Fruit fly (Drosophila melanogaster) whole organism, adult: ENCODE data around the gene plh.

Experiments
- CG11617 ChIP-seq: fragments of 200-800 bp; sonication (Bioruptor generic); optimal IDR thresholded peaks from 2 replicates; lab custom pipeline; 2017; ENCODE audit warnings: mild to moderate bottlenecking, missing biosample characterization, missing genetic modification reagents, missing genetic modification characterization
- CG12768 ChIP-seq: fragments of 200-800 bp; sonication (Bioruptor generic); optimal IDR thresholded peaks from 2 replicates; lab custom pipeline; 2017; ENCODE audit warnings: missing biosample characterization, missing genetic modification characterization, mild to moderate bottlenecking, moderate library complexity, missing genetic modification reagents
- CG33017 ChIP-seq: fragments of 200-800 bp; sonication (Bioruptor generic); optimal IDR thresholded peaks from 2 replicates; lab custom pipeline; 2018; ENCODE audit warnings: missing biosample characterization, mild to moderate bottlenecking, missing genetic modification characterization, moderate library complexity
- CG5204 ChIP-seq: fragments of 200-800 bp; sonication (Bioruptor generic); optimal IDR thresholded peaks from 2 replicates; lab custom pipeline; 2016; ENCODE audit warnings: missing biosample characterization, missing genetic modification characterization
- Crg-1 ChIP-seq: fragments of 200-800 bp; sonication (Bioruptor generic); optimal IDR thresholded peaks from 2 replicates; lab custom pipeline; 2016; ENCODE audit warnings: missing biosample characterization, missing genetic modification characterization
- bab1 ChIP-seq: fragments of 200-800 bp; sonication (Bioruptor generic); optimal IDR thresholded peaks from 3 replicates; lab custom pipeline; 2019; ENCODE audit warnings: missing biosample characterization, mild to moderate bottlenecking, missing genetic modification characterization, moderate library complexity
- cic ChIP-seq: fragments of 200-800 bp; sonication (Bioruptor generic); optimal IDR thresholded peaks from 2 replicates; lab custom pipeline; 2017; ENCODE audit warnings: missing biosample characterization, mild to moderate bottlenecking, missing genetic modification characterization, moderate library complexity
- toe ChIP-seq: fragments of 200-800 bp; sonication (Bioruptor generic); optimal IDR thresholded peaks from 2 replicates; lab custom pipeline; 2016; ENCODE audit warnings: missing biosample characterization, missing genetic modification characterization

DNA sequence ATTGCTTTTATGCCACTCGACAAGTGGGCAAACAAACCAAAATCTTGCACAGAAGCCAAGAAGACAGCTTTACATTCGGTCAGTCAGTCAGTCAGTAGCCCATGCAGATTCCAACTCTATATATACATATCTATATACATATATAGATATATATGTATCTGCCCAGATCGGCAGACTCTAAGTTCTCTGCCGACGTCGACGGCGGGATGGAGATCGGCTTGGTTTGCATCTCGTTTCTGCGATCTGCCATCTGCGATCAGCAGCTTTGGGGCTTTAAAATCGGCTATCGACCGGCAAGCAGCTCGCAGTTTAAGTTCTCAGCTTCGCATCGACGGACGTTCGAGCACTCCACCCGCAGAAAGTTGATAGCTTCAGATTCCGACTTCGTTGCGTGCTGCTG, 45.7 kb downstream of the plh start, which contains the start of gene Jhbp1:
- TF ChIP-seq Crg-1 = no peak
- TF ChIP-seq CG5204 (GFP tag; lab: Kevin White, UChicago) = no peak
- no peak for TF ChIP-seq cic
- no peak for TF ChIP-seq CG11617 (GFP tag; lab: Kevin White, UChicago)
- no peak for TF ChIP-seq CG12768
- no peak for TF ChIP-seq bab1 (GFP tag; lab: Kevin White, UChicago)
- TF ChIP-seq toe (GFP tag; lab: Kevin White, UChicago) = no peak
- no peak for TF ChIP-seq CG33017
